Worm (Caenorhabditis elegans): ENCODE results near the gene ttbk-7.

DNA sequence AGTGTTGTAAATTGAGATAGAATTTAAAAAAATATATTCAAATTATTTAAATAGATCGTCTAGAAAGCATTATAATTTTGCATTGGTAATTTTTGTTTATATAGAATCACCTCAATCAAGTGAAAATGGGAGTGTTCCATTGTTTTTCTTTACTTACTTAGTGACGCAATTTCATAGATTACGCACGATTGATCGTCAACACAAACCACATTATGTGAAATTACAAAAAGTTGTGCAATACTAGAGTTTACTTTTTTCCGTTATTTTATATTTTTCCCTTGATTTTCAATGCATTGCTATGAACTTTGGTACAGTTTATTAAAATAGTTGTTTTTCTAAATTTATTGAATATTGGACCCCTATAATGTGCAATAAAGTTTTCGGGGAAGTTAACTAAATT lies 43.8 kb upstream of the ttbk-7 start, which contains the start of gene T16G1.5:
- TF ChIP-seq unc-130 (GFP tag; optimal IDR thresholded peaks at IDR 0.05) = no peak
- TF ChIP-seq lag-1 (GFP tag; IDR thresholded peaks at IDR 0.05) = no peak

Measured in whole organism, young adult.